Fruit fly (Drosophila melanogaster): Measurements from ENCODE around the gene CG12288.

dm6 chr2L:16882372-16882771, 19.6 kb downstream of the CG12288 start:
- TF ChIP-seq CoRest (tag; optimal IDR thresholded peaks at IDR 0.05): no peak
- no peak for TF ChIP-seq slbo (GFP tag; IDR thresholded peaks at IDR 0.05)
- TF ChIP-seq ase (GFP tag; IDR thresholded peaks at IDR 0.05): no peak
- TF ChIP-seq CG4404 (GFP tag; IDR thresholded peaks at IDR 0.05): no peak
- no peak for TF ChIP-seq esg (GFP tag; conservative IDR thresholded peaks at IDR 0.05)

All from whole organism, embryonic.